Worm (Caenorhabditis elegans) whole organism, L4 larva: ENCODE results near the gene M02B1.3.
"Not testable (repeated sequence)": the region's sequence is repeated elsewhere in the genome, so short reads cannot be mapped to it uniquely, and the experiment has no call there.

Experiments
- F10B5.3 ChIP-seq: sonication (generic microtip); optimal IDR thresholded peaks from 2 replicates; lab custom pipeline; 2016; ENCODE audit warnings: mild to moderate bottlenecking, missing genetic modification characterization, missing compliant biosample characterization
- R02D3.7 ChIP-seq: fragments of 150-350 bp; sonication (generic microtip); optimal IDR thresholded peaks from 3 replicates; lab custom pipeline; 2014; ENCODE audit warnings: missing biosample characterization, missing genetic modification characterization
- aly-2 ChIP-seq: sonication (generic microtip); optimal IDR thresholded peaks from 2 replicates; lab custom pipeline; 2018; ENCODE audit warnings: missing biosample characterization, missing genetic modification characterization
- ces-1 ChIP-seq: fragments of 150-350 bp; sonication (generic microtip); optimal IDR thresholded peaks from 4 replicates; lab custom pipeline; 2014; ENCODE audit warnings: missing biosample characterization, missing genetic modification reagents, missing genetic modification characterization
- hlh-30 ChIP-seq: sonication (generic microtip); optimal IDR thresholded peaks from 2 replicates; lab custom pipeline; 2017; ENCODE audit warnings: antibody characterized with exemption, mild to moderate bottlenecking, missing genetic modification characterization, missing compliant biosample characterization; ENCODE audit not compliant: insufficient read depth
- lin-29 ChIP-seq: fragments of 200-800 bp; sonication (Bioruptor generic); IDR thresholded peaks from 2 replicates; pipeline ENCODE4 v1.3.6; 2022; ENCODE audit warnings: missing genetic modification reagents, missing genetic modification characterization, missing compliant biosample characterization
- lsy-2 ChIP-seq, 2 experiments: fragments of 150-350 bp in 1 of 2; sonication (generic microtip) in 1 of 2; optimal IDR thresholded peaks; 2 replicates each; lab custom pipeline; 2014 to 2017; ENCODE audit warnings: missing biosample characterization in 2 of 2, missing genetic modification characterization in 2 of 2
- madf-9 ChIP-seq: fragments of 200-800 bp; sonication (Bioruptor generic); conservative IDR thresholded peaks from 2 replicates; pipeline ENCODE4 v1.3.6; 2022; ENCODE audit warnings: missing genetic modification reagents, missing genetic modification characterization, missing compliant biosample characterization
- nhr-237 ChIP-seq: sonication (generic microtip); optimal IDR thresholded peaks from 2 replicates; lab custom pipeline; 2017; ENCODE audit warnings: missing biosample characterization, missing genetic modification characterization
- nhr-76 ChIP-seq: fragments of 150-350 bp; optimal IDR thresholded peaks from 2 replicates; lab custom pipeline; 2014; ENCODE audit warnings: missing biosample characterization, missing genetic modification characterization
- skn-1 ChIP-seq: fragments of 150-350 bp; optimal IDR thresholded peaks from 2 replicates; lab custom pipeline; 2014; ENCODE audit warnings: missing biosample characterization, missing genetic modification characterization
- snpc-1.2 ChIP-seq: fragments of 200-800 bp; sonication (Bioruptor generic); IDR thresholded peaks from 2 replicates; pipeline ENCODE4 v1.3.6; 2022; ENCODE audit warnings: missing genetic modification reagents, missing genetic modification characterization, missing compliant biosample characterization
- tag-97 ChIP-seq: fragments of 200-800 bp; sonication (Bioruptor generic); IDR thresholded peaks from 2 replicates; pipeline ENCODE4 v1.3.6; 2022; ENCODE audit warnings: missing genetic modification characterization, missing compliant biosample characterization
- unc-39 ChIP-seq: sonication (generic microtip); optimal IDR thresholded peaks from 2 replicates; lab custom pipeline; 2017; ENCODE audit warnings: missing biosample characterization, missing genetic modification characterization

- TF ChIP-seq snpc-1.2 (GFP tag; lab: Robert Waterston, UW); nhr-237; R02D3.7 (tag; lab: Kevin White, UChicago); hlh-30 (tag; lab: Kevin White, UChicago); nhr-76; madf-9; skn-1; F10B5.3 (tag; lab: Kevin White, UChicago); unc-39 (tag; lab: Kevin White, UChicago); tag-97 (GFP tag; lab: Robert Waterston, UW); lsy-2 (tag; optimal IDR thresholded peaks at IDR 0.05; lab: Kevin White, UChicago); lin-29 (GFP tag; lab: Robert Waterston, UW); ces-1; aly-2 (tag; lab: Kevin White, UChicago): not testable (repeated sequence)
Measured at ce11 chrIV:12875260-12875659, 39.0 kb downstream of the M02B1.3 start, which contains the start of gene ZK896.1.
